Worm (Caenorhabditis elegans) whole organism, young adult: ENCODE measurements around the gene Y110A2AL.1.

ENCODE experiments used
- B0261.1 ChIP-seq: sonication (generic microtip); optimal IDR thresholded peaks from 2 replicates; lab custom pipeline; 2016; ENCODE audit warnings: mild to moderate bottlenecking, missing genetic modification characterization, moderate library complexity, missing compliant biosample characterization
- bed-2 ChIP-seq: fragments of 200-800 bp; sonication (Bioruptor generic); IDR thresholded peaks from 2 replicates; pipeline ENCODE4 v1.3.6; 2022; ENCODE audit warnings: missing genetic modification reagents, missing genetic modification characterization, missing compliant biosample characterization
- cebp-1 ChIP-seq, 2 experiments: fragments of 200-800 bp in 1 of 2; sonication (Bioruptor generic) in 1 of 2; sonication (generic microtip) in 1 of 2; IDR thresholded peaks in 1 of 2; optimal IDR thresholded peaks in 1 of 2; 2 replicates each; pipeline versions ENCODE4 v1.3.6 to Lab custom; 2017 to 2022; ENCODE audit warnings: missing compliant biosample characterization in 2 of 2, missing genetic modification characterization in 2 of 2, mild to moderate bottlenecking in 1 of 2, missing genetic modification reagents in 1 of 2, moderate library complexity in 1 of 2
- die-1 ChIP-seq: sonication (generic microtip); optimal IDR thresholded peaks from 2 replicates; lab custom pipeline; 2016; ENCODE audit warnings: missing genotype, mild to moderate bottlenecking, missing genetic modification characterization, missing compliant biosample characterization
- dpff-1 ChIP-seq: sonication (generic microtip); optimal IDR thresholded peaks from 2 replicates; lab custom pipeline; 2017; ENCODE audit warnings: mild to moderate bottlenecking, missing genetic modification characterization, missing compliant biosample characterization
- ekl-4 ChIP-seq: fragments of 200-800 bp; sonication (Bioruptor generic); IDR thresholded peaks from 2 replicates; pipeline ENCODE4 v1.3.6; 2022; ENCODE audit warnings: missing genetic modification reagents, missing genetic modification characterization, missing compliant biosample characterization
- ets-4 ChIP-seq: fragments of 200-800 bp; sonication (Bioruptor generic); optimal IDR thresholded peaks from 2 replicates; lab custom pipeline; 2018; ENCODE audit warnings: mild to moderate bottlenecking, missing genetic modification characterization, missing compliant biosample characterization
- hlh-26 ChIP-seq: fragments of 200-800 bp; sonication (Bioruptor generic); conservative IDR thresholded peaks from 2 replicates; pipeline ENCODE4 v1.3.6; 2022; ENCODE audit warnings: missing genetic modification reagents, missing genetic modification characterization, missing compliant biosample characterization
- lag-1 ChIP-seq: fragments of 200-800 bp; sonication (Bioruptor generic); IDR thresholded peaks from 2 replicates; pipeline ENCODE4 v1.3.6; 2022; ENCODE audit warnings: missing genetic modification reagents, missing genetic modification characterization, missing compliant biosample characterization
- nhr-80 ChIP-seq: sonication (generic microtip); optimal IDR thresholded peaks from 2 replicates; lab custom pipeline; 2016; ENCODE audit warnings: missing genetic modification characterization, missing compliant biosample characterization
- pha-4 ChIP-seq: fragments of 150-350 bp; sonication (generic microtip); optimal IDR thresholded peaks from 2 replicates; lab custom pipeline; 2014; ENCODE audit warnings: missing biosample characterization, missing genetic modification reagents, missing genetic modification characterization
- rec-8 ChIP-seq, 2 experiments: sonication (generic microtip); optimal IDR thresholded peaks; 2 replicates each; lab custom pipeline; 2016; ENCODE audit warnings: mild to moderate bottlenecking in 2 of 2, missing genetic modification characterization in 2 of 2, missing genetic modification reagents in 2 of 2, missing genotype in 2 of 2, missing biosample characterization in 1 of 2, missing compliant biosample characterization in 1 of 2, moderate library complexity in 1 of 2
- unc-62 ChIP-seq: fragments of 150-350 bp; optimal IDR thresholded peaks from 2 replicates; lab custom pipeline; 2014; ENCODE audit warnings: missing biosample characterization, missing genetic modification reagents, missing genetic modification characterization

- TF ChIP-seq rec-8 (tag; optimal IDR thresholded peaks at IDR 0.05; lab: Kevin White, UChicago), result no peak
- no peak for TF ChIP-seq hlh-26 (GFP tag; lab: Robert Waterston, UW)
- TF ChIP-seq die-1 (tag; lab: Kevin White, UChicago), result no peak
- TF ChIP-seq pha-4, result no peak
- TF ChIP-seq B0261.1 (tag; lab: Kevin White, UChicago), result no peak
- no peak for TF ChIP-seq unc-62 (GFP tag; lab: Kevin White, UChicago)
- TF ChIP-seq lag-1 (GFP tag; lab: Robert Waterston, UW), result no peak
- no peak for TF ChIP-seq dpff-1 (tag; lab: Kevin White, UChicago)
- TF ChIP-seq ets-4 (GFP tag; lab: Kevin White, UChicago), result no peak
- no peak for TF ChIP-seq bed-2 (GFP tag; lab: Robert Waterston, UW)
- no peak for TF ChIP-seq ekl-4
- TF ChIP-seq nhr-80 (tag; lab: Kevin White, UChicago), result no peak
- no peak for TF ChIP-seq cebp-1 (GFP tag; IDR thresholded peaks at IDR 0.05; lab: Robert Waterston, UW)
- no peak for TF ChIP-seq cebp-1 (tag; optimal IDR thresholded peaks at IDR 0.05; lab: Kevin White, UChicago)
Measured at ce11 chrII:2894295-2894694, 19.4 kb downstream of the Y110A2AL.1 start, which contains the start of gene sqv-2.
